Fruit fly (Drosophila melanogaster) whole organism, prepupa: ENCODE data around the gene CG31635.
A peak's percentile ranks its signal among the peaks of the same experiment; 100 is the strongest.

Experiments
- CG10669 ChIP-seq: fragments of 200-800 bp; sonication (Bioruptor generic); optimal IDR thresholded peaks from 3 replicates; lab custom pipeline; 2018; ENCODE audit warnings: missing biosample characterization, mild to moderate bottlenecking, missing genetic modification characterization, moderate library complexity
- CG34406 ChIP-seq: fragments of 200-800 bp; sonication (Bioruptor generic); optimal IDR thresholded peaks from 3 replicates; lab custom pipeline; 2016; ENCODE audit warnings: missing biosample characterization, missing genetic modification characterization
- CG6854 ChIP-seq: fragments of 200-800 bp; sonication (Bioruptor generic); optimal IDR thresholded peaks from 2 replicates; lab custom pipeline; 2017; ENCODE audit warnings: missing biosample characterization, mild to moderate bottlenecking, missing genetic modification characterization
- CG8119 ChIP-seq: fragments of 200-800 bp; sonication (Bioruptor generic); IDR thresholded peaks from 3 replicates; pipeline ENCODE4 v1.3.6; 2022; ENCODE audit warnings: missing biosample characterization, missing genetic modification characterization
- Gug ChIP-seq: fragments of 200-800 bp; sonication (Bioruptor generic); IDR thresholded peaks from 2 replicates; pipeline ENCODE4 v1.3.6; 2022; ENCODE audit warnings: missing biosample characterization, missing genetic modification characterization
- Hr38 ChIP-seq: sonication (Bioruptor generic); optimal IDR thresholded peaks from 2 replicates; lab custom pipeline; 2016; ENCODE audit warnings: missing biosample characterization, missing genetic modification characterization
- Lpt ChIP-seq: fragments of 200-800 bp; sonication (Bioruptor generic); optimal IDR thresholded peaks from 3 replicates; lab custom pipeline; 2016; ENCODE audit warnings: missing biosample characterization, missing genetic modification characterization
- Smox ChIP-seq: fragments of 200-800 bp; sonication (Bioruptor generic); optimal IDR thresholded peaks from 3 replicates; lab custom pipeline; 2016; ENCODE audit warnings: missing biosample characterization, missing genetic modification characterization
- achi ChIP-seq: fragments of 200-800 bp; sonication (Bioruptor generic); optimal IDR thresholded peaks from 3 replicates; lab custom pipeline; 2016; ENCODE audit warnings: missing biosample characterization, missing genetic modification characterization

DNA sequence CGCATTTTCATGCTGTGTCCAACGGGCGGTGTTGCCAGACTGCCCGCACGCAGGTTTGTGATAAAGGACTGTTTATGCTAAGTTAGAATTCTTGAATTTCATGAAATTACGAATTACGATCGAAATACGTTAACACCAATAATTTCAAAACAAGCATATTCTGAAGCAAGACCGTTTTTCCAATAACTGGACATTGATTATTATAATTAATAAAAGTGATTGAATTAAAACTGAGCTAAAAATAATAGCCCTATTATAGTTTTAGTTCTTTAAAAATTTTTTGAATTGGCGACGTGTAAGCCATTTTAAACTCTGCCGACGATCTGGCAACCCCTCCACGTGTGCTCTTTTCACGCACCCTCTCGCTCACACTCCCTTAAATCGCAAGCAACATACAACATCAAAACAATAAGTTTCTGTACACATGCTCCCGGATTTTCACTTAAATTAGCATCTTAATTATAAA, 718 bp downstream of the CG31635 start:
- TF ChIP-seq Smox (no peak), CG34406 (GFP tag; lab: Kevin White, UChicago) (peak; percentile 92), achi (GFP tag; lab: Kevin White, UChicago) (peak; percentile 95), Gug (GFP tag; lab: Robert Waterston, UW) (peak; percentile 95), CG6854 (GFP tag; lab: Kevin White, UChicago) (peak; percentile 85), CG8119 (peak; percentile 97), CG10669 (GFP tag; lab: Kevin White, UChicago) (peak; percentile 92), Hr38 (peak; percentile 19), Lpt (peak; percentile 94)
